ENCODE assay signal across 2 worm cellular contexts in the genomic region with DNA sequence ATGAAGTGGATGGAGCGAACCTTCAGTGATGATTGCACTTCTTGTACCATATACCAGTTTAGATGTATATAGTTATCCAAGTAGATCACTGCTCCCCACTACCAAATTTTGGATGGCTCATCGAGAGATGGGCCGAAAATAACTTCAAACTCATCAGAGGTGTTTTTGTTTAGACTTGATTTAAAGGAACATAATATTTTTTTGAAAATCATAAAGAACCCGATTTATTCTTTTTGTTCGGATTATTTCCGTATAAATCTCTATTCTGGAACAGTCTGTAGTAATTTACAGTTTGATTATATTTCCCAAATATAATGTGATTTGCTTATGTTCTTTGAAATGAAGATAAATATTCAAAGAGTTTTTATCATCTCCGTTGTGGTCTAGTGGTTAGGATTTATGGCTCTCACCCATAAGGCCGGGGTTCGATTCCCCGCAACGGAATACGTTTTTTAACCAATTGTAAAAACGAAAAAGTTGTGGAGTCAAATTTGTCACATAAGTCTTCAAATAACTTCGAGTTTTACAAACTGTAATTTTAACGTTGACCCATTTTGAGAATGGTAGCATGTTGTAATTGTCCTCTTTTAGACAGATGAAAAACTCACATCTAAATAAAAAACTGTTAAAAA.
A peak's percentile ranks its signal among the peaks of the same experiment; 100 is the strongest.
TF ChIP-seq lines count a peak whose summit lies in the region.

No protein-coding gene starts in this region.

TF ChIP-seq in whole organism, L4 larva, 104 proteins besides CTCF, POLR2A, EP300 and RAD21 (continues in another document):
- TF ChIP-seq nhr-11 (tag; optimal IDR thresholded peaks at IDR 0.05; lab: Kevin White, UChicago) (no peak), T20F7.1 (GFP tag; optimal IDR thresholded peaks at IDR 0.05; lab: Kevin White, UChicago) (no peak), vab-7 (GFP tag; IDR thresholded peaks at IDR 0.05; lab: Robert Waterston, UW) (peak; percentile 76), hif-1 (tag; optimal IDR thresholded peaks at IDR 0.05; lab: Kevin White, UChicago) (no peak), lir-3 (tag; optimal IDR thresholded peaks at IDR 0.05; lab: Kevin White, UChicago) (peak; percentile 13), unc-39 (tag; optimal IDR thresholded peaks at IDR 0.05; lab: Kevin White, UChicago) (no peak), set-16 (GFP tag; IDR thresholded peaks at IDR 0.05; lab: Robert Waterston, UW) (no peak), zip-2 (tag; optimal IDR thresholded peaks at IDR 0.05; lab: Kevin White, UChicago) (no peak), lim-7 (GFP tag; IDR thresholded peaks at IDR 0.05; lab: Robert Waterston, UW) (peak; percentile 58; the same call in 1 of the 2 replicates), zfp-3 (GFP tag; conservative IDR thresholded peaks at IDR 0.05; lab: Robert Waterston, UW) (no peak; the same call in 1 of the 2 replicates), mdt-29 (GFP tag; IDR thresholded peaks at IDR 0.05; lab: Robert Waterston, UW) (no peak), zfp-2 (tag; optimal IDR thresholded peaks at IDR 0.05; lab: Kevin White, UChicago) (no peak), php-3 (GFP tag; IDR thresholded peaks at IDR 0.05; lab: Robert Waterston, UW) (no peak), gei-8 (GFP tag; optimal IDR thresholded peaks at IDR 0.05; lab: Kevin White, UChicago) (no peak), hlh-11 (tag; optimal IDR thresholded peaks at IDR 0.05; lab: Kevin White, UChicago) (no peak), ceh-44 (GFP tag; IDR thresholded peaks at IDR 0.05; lab: Robert Waterston, UW) (0 out of 2 replicates have a peak, but pooled peaks have one; percentile 40), F26F4.8 (GFP tag; conservative IDR thresholded peaks at IDR 0.05; lab: Robert Waterston, UW) (0 out of 2 replicates have a peak, but pooled peaks have one; percentile 22), mdl-1 (tag; optimal IDR thresholded peaks at IDR 0.05; lab: Kevin White, UChicago) (no peak), ceh-82 (tag; optimal IDR thresholded peaks at IDR 0.05; lab: Kevin White, UChicago) (no peak), nhr-237 (tag; optimal IDR thresholded peaks at IDR 0.05; lab: Kevin White, UChicago) (no peak), hmg-1.1 (GFP tag; IDR thresholded peaks at IDR 0.05; lab: Robert Waterston, UW) (no peak), dmd-8 (GFP tag; IDR thresholded peaks at IDR 0.05; lab: Robert Waterston, UW) (0 out of 2 replicates have a peak, but pooled peaks have one; percentile 58), ztf-7 (tag; optimal IDR thresholded peaks at IDR 0.05; lab: Kevin White, UChicago) (no peak), snpc-1.2 (GFP tag; IDR thresholded peaks at IDR 0.05; lab: Robert Waterston, UW) (peak; percentile 76), nhr-111 (GFP tag; optimal IDR thresholded peaks at IDR 0.05; lab: Kevin White, UChicago) (no peak), lin-39 (tag; optimal IDR thresholded peaks at IDR 0.05; lab: Kevin White, UChicago) (no peak), egl-27 (tag; optimal IDR thresholded peaks at IDR 0.05; lab: Kevin White, UChicago) (no peak), spr-1 (tag; optimal IDR thresholded peaks at IDR 0.05; lab: Kevin White, UChicago) (no peak), dmd-9 (GFP tag; IDR thresholded peaks at IDR 0.05; lab: Robert Waterston, UW) (no peak), nhr-28 (tag; optimal IDR thresholded peaks at IDR 0.05; lab: Kevin White, UChicago) (no peak), lin-1 (GFP tag; IDR thresholded peaks at IDR 0.05; lab: Robert Waterston, UW) (no peak), dmd-6 (GFP tag; IDR thresholded peaks at IDR 0.05; lab: Robert Waterston, UW) (peak; percentile 29; the same call in 1 of the 2 replicates), lin-29 (GFP tag; IDR thresholded peaks at IDR 0.05; lab: Robert Waterston, UW) (no peak), fkh-10 (GFP tag; optimal IDR thresholded peaks at IDR 0.05; lab: Kevin White, UChicago) (no peak), daf-16 (GFP tag; optimal IDR thresholded peaks at IDR 0.05; lab: Kevin White, UChicago) (peak in 1 of 2 experiments; percentile 56), daf-16 (tag; optimal IDR thresholded peaks at IDR 0.05; lab: Kevin White, UChicago) (no peak), duxl-1 (tag; optimal IDR thresholded peaks at IDR 0.05; lab: Kevin White, UChicago; ENCODE audit: poor library complexity) (no peak), saeg-2 (GFP tag; IDR thresholded peaks at IDR 0.05; lab: Robert Waterston, UW) (no peak), skn-1 (tag; optimal IDR thresholded peaks at IDR 0.05; lab: Kevin White, UChicago) (no peak), spr-3 (GFP tag; optimal IDR thresholded peaks at IDR 0.05; lab: Kevin White, UChicago) (no peak), ztf-11 (tag; optimal IDR thresholded peaks at IDR 0.05; lab: Kevin White, UChicago) (no peak), F37D6.2 (tag; optimal IDR thresholded peaks at IDR 0.05; lab: Kevin White, UChicago) (no peak), ceh-62 (tag; optimal IDR thresholded peaks at IDR 0.05; lab: Kevin White, UChicago) (no peak)

TF ChIP-seq in whole organism, young adult, 124 proteins besides CTCF, POLR2A, EP300 and RAD21 (continues in another document):
- TF ChIP-seq rec-8 (tag; optimal IDR thresholded peaks at IDR 0.05; lab: Kevin White, UChicago) (peak in 1 of 2 experiments; percentile 6), ztf-25 (GFP tag; IDR thresholded peaks at IDR 0.05; lab: Robert Waterston, UW) (0 out of 2 replicates have a peak, but pooled peaks have one; percentile 62), Y56A3A.18 (GFP tag; IDR thresholded peaks at IDR 0.05; lab: Robert Waterston, UW) (peak; percentile 54), mcd-1 (GFP tag; IDR thresholded peaks at IDR 0.05; lab: Robert Waterston, UW) (no peak), chd-7 (tag; optimal IDR thresholded peaks at IDR 0.05; lab: Kevin White, UChicago) (no peak), rcor-1 (GFP tag; IDR thresholded peaks at IDR 0.05; lab: Robert Waterston, UW) (0 out of 2 replicates have a peak, but pooled peaks have one; percentile 16), repo-1 (tag; optimal IDR thresholded peaks at IDR 0.05; lab: Kevin White, UChicago) (peak; percentile 25), ceh-58 (GFP tag; IDR thresholded peaks at IDR 0.05; lab: Robert Waterston, UW) (no peak), nhr-120 (GFP tag; IDR thresholded peaks at IDR 0.05; lab: Robert Waterston, UW) (no peak), nhr-90 (tag; optimal IDR thresholded peaks at IDR 0.05; lab: Kevin White, UChicago) (peak; percentile 37), hlh-12 (tag; optimal IDR thresholded peaks at IDR 0.05; lab: Kevin White, UChicago) (no peak), attf-3 (GFP tag; conservative IDR thresholded peaks at IDR 0.05; lab: Robert Waterston, UW) (no peak), snpc-4 (GFP tag; optimal IDR thresholded peaks at IDR 0.05; lab: Kevin White, UChicago) (peak; percentile 65), snpc-4 (tag; optimal IDR thresholded peaks at IDR 0.05; lab: Kevin White, UChicago) (peak in 3 of 4 experiments; percentile 53 to 83 (median 81)), D2030.7 (GFP tag; IDR thresholded peaks at IDR 0.05; lab: Robert Waterston, UW) (peak; percentile 80), T26A5.8 (tag; optimal IDR thresholded peaks at IDR 0.05; lab: Kevin White, UChicago) (no peak), xnd-1 (tag; optimal IDR thresholded peaks at IDR 0.05; lab: Kevin White, UChicago) (no peak), die-1 (tag; optimal IDR thresholded peaks at IDR 0.05; lab: Kevin White, UChicago) (peak; percentile 82), lin-54 (GFP tag; optimal IDR thresholded peaks at IDR 0.05; lab: Kevin White, UChicago) (peak; percentile 15), ztf-18 (tag; optimal IDR thresholded peaks at IDR 0.05; lab: Kevin White, UChicago) (peak; percentile 45), mxl-1 (tag; optimal IDR thresholded peaks at IDR 0.05; lab: Kevin White, UChicago) (peak; percentile 50), snpc-1.1 (tag; optimal IDR thresholded peaks at IDR 0.05; lab: Kevin White, UChicago; ENCODE audit: insufficient read depth) (peak; percentile 60), him-1 (tag; optimal IDR thresholded peaks at IDR 0.05; lab: Kevin White, UChicago) (peak; percentile 70), madf-10 (tag; optimal IDR thresholded peaks at IDR 0.05; lab: Kevin White, UChicago) (peak; percentile 24), Y53F4B.3 (GFP tag; IDR thresholded peaks at IDR 0.05; lab: Robert Waterston, UW) (no peak), lag-1 (GFP tag; IDR thresholded peaks at IDR 0.05; lab: Robert Waterston, UW) (no peak), F37B4.10 (GFP tag; IDR thresholded peaks at IDR 0.05; lab: Robert Waterston, UW) (no peak), cebp-1 (GFP tag; IDR thresholded peaks at IDR 0.05; lab: Robert Waterston, UW) (no peak), cebp-1 (tag; optimal IDR thresholded peaks at IDR 0.05; lab: Kevin White, UChicago) (no peak), unc-62 (GFP tag; optimal IDR thresholded peaks at IDR 0.05; lab: Kevin White, UChicago) (no peak), tbx-9 (tag; optimal IDR thresholded peaks at IDR 0.05; lab: Kevin White, UChicago; ENCODE audit: borderline replicate concordance) (no peak), ZK185.1 (tag; optimal IDR thresholded peaks at IDR 0.05; lab: Kevin White, UChicago; ENCODE audit: poor library complexity, severe bottlenecking) (peak; percentile 4), hsf-1 (GFP tag; IDR thresholded peaks at IDR 0.05; lab: Robert Waterston, UW) (peak; percentile 53; the same call in 1 of the 2 replicates), lin-26 (GFP tag; IDR thresholded peaks at IDR 0.05; lab: Robert Waterston, UW) (peak; percentile 76), athp-1 (tag; optimal IDR thresholded peaks at IDR 0.05; lab: Kevin White, UChicago) (no peak), ceh-91 (GFP tag; IDR thresholded peaks at IDR 0.05; lab: Robert Waterston, UW) (no peak), B0261.1 (tag; optimal IDR thresholded peaks at IDR 0.05; lab: Kevin White, UChicago) (peak; percentile 68), hmg-1.2 (GFP tag; IDR thresholded peaks at IDR 0.05; lab: Robert Waterston, UW) (0 out of 2 replicates have a peak, but pooled peaks have one; percentile 33), snpc-1.3 (tag; optimal IDR thresholded peaks at IDR 0.05; lab: Kevin White, UChicago; ENCODE audit: insufficient read depth) (peak; percentile 73), C06A6.2 (GFP tag; conservative IDR thresholded peaks at IDR 0.05; lab: Robert Waterston, UW) (no peak), tbp1 (GFP tag; optimal IDR thresholded peaks at IDR 0.05; lab: Kevin White, UChicago) (peak; percentile 87), ama-1 (optimal IDR thresholded peaks at IDR 0.05; lab: Kevin White, UChicago) (no peak), ama-1 (GFP tag; optimal IDR thresholded peaks at IDR 0.05; lab: Kevin White, UChicago) (peak in 1 of 2 experiments; percentile 31), ztf-22 (GFP tag; optimal IDR thresholded peaks at IDR 0.05; lab: Kevin White, UChicago) (no peak), snpc-3.4 (tag; optimal IDR thresholded peaks at IDR 0.05; lab: Kevin White, UChicago) (peak; percentile 44), mes-4 (tag; optimal IDR thresholded peaks at IDR 0.05; lab: Kevin White, UChicago) (peak; percentile 24), F10E7.11 (tag; optimal IDR thresholded peaks at IDR 0.05; lab: Kevin White, UChicago) (no peak)

Comparison
In these comparisons a context has a peak if more than half of its experiments do, and no peak if none do; other contexts are left out.
1. Of the 7 proteins assayed by ChIP-seq in both whole organism, young adult and whole organism, L4 larva: peak only in whole organism, young adult: snpc-4; only in whole organism, L4 larva: none; in both: none; in neither: 4; mixed calls (peak in some experiments, not most) for 2.